Worm (Caenorhabditis elegans): Measurements from ENCODE around the gene B0302.5.

DNA sequence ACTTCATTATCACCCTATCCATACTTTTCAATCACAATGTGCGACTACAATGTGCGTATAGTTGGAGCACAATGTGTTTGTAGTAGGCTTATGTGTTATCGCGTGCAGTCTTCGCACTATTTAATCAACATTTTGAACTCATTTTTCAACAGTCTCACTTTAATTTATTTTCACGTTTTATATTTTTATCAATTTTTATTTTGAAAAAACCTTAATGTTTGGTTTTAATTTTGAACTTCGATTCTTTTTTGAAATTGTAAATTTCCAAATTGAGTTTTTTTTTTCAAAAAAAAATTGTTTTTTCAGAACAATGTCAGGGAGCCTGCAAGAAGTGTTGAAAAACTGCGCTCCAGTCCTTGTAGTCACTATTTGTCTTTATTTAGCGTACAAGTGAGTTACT lies 48.1 kb upstream of the B0302.5 start, which contains the start of gene T25G12.13:
- TF ChIP-seq zag-1 (tag; optimal IDR thresholded peaks at IDR 0.05) (no peak), nhr-76 (tag; optimal IDR thresholded peaks at IDR 0.05) (no peak), ceh-28 (tag; optimal IDR thresholded peaks at IDR 0.05) (no peak), mdl-1 (tag; optimal IDR thresholded peaks at IDR 0.05) (no peak), aly-2 (tag; optimal IDR thresholded peaks at IDR 0.05) (no peak), pqm-1 (tag; optimal IDR thresholded peaks at IDR 0.05) (no peak), unc-62 (GFP tag; optimal IDR thresholded peaks at IDR 0.05) (no peak), nhr-237 (tag; optimal IDR thresholded peaks at IDR 0.05) (no peak), ama-1 (optimal IDR thresholded peaks at IDR 0.05) (no peak), nfya-1 (tag; optimal IDR thresholded peaks at IDR 0.05; ENCODE audit: insufficient read depth) (no peak), egl-27 (tag; optimal IDR thresholded peaks at IDR 0.05) (no peak)
